Fruit fly (Drosophila melanogaster): Measurements from ENCODE around the gene CG7920.

The CG7920 gene

DNA sequence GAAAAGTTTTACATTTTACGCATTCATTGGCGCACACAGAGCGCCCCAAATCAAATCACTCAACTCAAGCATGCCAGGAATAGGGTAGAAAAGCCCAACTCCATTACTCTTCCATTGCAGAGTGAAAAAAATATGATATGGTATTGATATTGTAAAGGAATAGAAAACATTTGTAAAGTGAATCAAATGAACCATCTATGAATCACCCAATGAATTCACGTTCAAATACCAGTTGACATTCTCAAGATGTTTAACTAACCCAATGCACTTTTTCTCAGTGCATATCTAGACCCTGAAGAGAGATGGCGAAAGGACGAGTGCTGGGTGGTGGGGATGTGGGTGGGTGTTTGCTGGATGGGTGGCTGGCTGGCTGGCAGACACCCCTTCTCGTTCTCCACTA lies 36.5 kb downstream of the CG7920 start (continued):
- peak; percentile 51 for TF ChIP-seq Rfx (GFP tag; IDR thresholded peaks at IDR 0.05)
- TF ChIP-seq gt (GFP tag; IDR thresholded peaks at IDR 0.05): no peak
- no peak for TF ChIP-seq onecut (GFP tag; IDR thresholded peaks at IDR 0.05)
- no peak for TF ChIP-seq CG17829 (tag; optimal IDR thresholded peaks at IDR 0.05)
- peak; percentile 45; the same call in 1 of the 3 replicates for TF ChIP-seq gce (GFP tag; IDR thresholded peaks at IDR 0.05)
- no peak for TF ChIP-seq CG13123 (GFP tag; optimal IDR thresholded peaks at IDR 0.05)
- peak; percentile 50; the same call in 1 of the 2 replicates for TF ChIP-seq HLH3B (GFP tag; IDR thresholded peaks at IDR 0.05)
- peak; percentile 17 for TF ChIP-seq CG12391 (tag; optimal IDR thresholded peaks at IDR 0.05)
- no peak for TF ChIP-seq GATAe (GFP tag; conservative IDR thresholded peaks at IDR 0.05)
- peak; percentile 26 for TF ChIP-seq CG13424 (tag; optimal IDR thresholded peaks at IDR 0.05)
- TF ChIP-seq Xbp1 (GFP tag; optimal IDR thresholded peaks at IDR 0.05): peak; percentile 6
- peak; percentile 29 for TF ChIP-seq mam (GFP tag; optimal IDR thresholded peaks at IDR 0.05)
- TF ChIP-seq Ets97D (GFP tag; optimal IDR thresholded peaks at IDR 0.05): no peak
- no peak for TF ChIP-seq Dref (GFP tag; IDR thresholded peaks at IDR 0.05)
- no peak for TF ChIP-seq CG4617 (GFP tag; optimal IDR thresholded peaks at IDR 0.05; ENCODE audit: borderline replicate concordance)
- peak; percentile 47 for TF ChIP-seq Sox102F (GFP tag; optimal IDR thresholded peaks at IDR 0.05)
- TF ChIP-seq nerfin-1 (tag; optimal IDR thresholded peaks at IDR 0.05): no peak
- peak; percentile 32 for TF ChIP-seq scrt (GFP tag; optimal IDR thresholded peaks at IDR 0.05)
- no peak for TF ChIP-seq Spps (tag; optimal IDR thresholded peaks at IDR 0.05)
- peak; percentile 1 for TF ChIP-seq Deaf1 (tag; optimal IDR thresholded peaks at IDR 0.05)
- TF ChIP-seq CG5245 (GFP tag; optimal IDR thresholded peaks at IDR 0.05): no peak
- TF ChIP-seq CG12769 (tag; optimal IDR thresholded peaks at IDR 0.05): peak; percentile 68
- TF ChIP-seq CG12071 (GFP tag; optimal IDR thresholded peaks at IDR 0.05): peak; percentile 52
- peak; percentile 20 for TF ChIP-seq cwo (GFP tag; optimal IDR thresholded peaks at IDR 0.05)
- TF ChIP-seq da (GFP tag; optimal IDR thresholded peaks at IDR 0.05): no peak
- peak in 1 of 2 experiments; percentile 22 for TF ChIP-seq dpn (GFP tag; optimal IDR thresholded peaks at IDR 0.05)
- TF ChIP-seq CG8944 (GFP tag; optimal IDR thresholded peaks at IDR 0.05): no peak
- TF ChIP-seq CG11504 (tag; optimal IDR thresholded peaks at IDR 0.05): peak; percentile 53
- TF ChIP-seq phol (tag; optimal IDR thresholded peaks at IDR 0.05): peak; percentile 12
- TF ChIP-seq Oli (tag; optimal IDR thresholded peaks at IDR 0.05): peak; percentile 9
- TF ChIP-seq CG7928 (GFP tag; optimal IDR thresholded peaks at IDR 0.05): no peak
- TF ChIP-seq Drgx (GFP tag; IDR thresholded peaks at IDR 0.05): no peak
- TF ChIP-seq ara (GFP tag; IDR thresholded peaks at IDR 0.05): peak; percentile 22; the same call in 1 of the 2 replicates
- TF ChIP-seq ken (GFP tag; IDR thresholded peaks at IDR 0.05): no peak
- TF ChIP-seq prd (optimal IDR thresholded peaks at IDR 0.05): no peak
- TF ChIP-seq prd (GFP tag; IDR thresholded peaks at IDR 0.05): peak; percentile 22; the same call in 1 of the 3 replicates
- peak; percentile 19; the same call in 1 of the 2 replicates for TF ChIP-seq H2.0 (GFP tag; IDR thresholded peaks at IDR 0.05)
- peak; percentile 37 for TF ChIP-seq CG17385 (GFP tag; optimal IDR thresholded peaks at IDR 0.05)
- peak; percentile 34 for TF ChIP-seq CG15514 (GFP tag; optimal IDR thresholded peaks at IDR 0.05)
- peak; percentile 41 for TF ChIP-seq HHEX (GFP tag; optimal IDR thresholded peaks at IDR 0.05)
- peak; percentile 27; the same call in 1 of the 2 replicates for TF ChIP-seq CG10366 (GFP tag; IDR thresholded peaks at IDR 0.05)
- TF ChIP-seq dysf (GFP tag; IDR thresholded peaks at IDR 0.05): peak; percentile 51; the same call in 1 of the 3 replicates
- TF ChIP-seq Mes4 (GFP tag; optimal IDR thresholded peaks at IDR 0.05): no peak
- TF ChIP-seq CG13287 (GFP tag; IDR thresholded peaks at IDR 0.05; ENCODE audit: partially characterized antibody): no peak
- no peak for TF ChIP-seq CG8290 (GFP tag; optimal IDR thresholded peaks at IDR 0.05)
- peak in 1 of 2 experiments; percentile 62 for TF ChIP-seq CG8290 (tag; optimal IDR thresholded peaks at IDR 0.05)
- TF ChIP-seq Atf-2 (GFP tag; optimal IDR thresholded peaks at IDR 0.05): no peak
- TF ChIP-seq bsh (GFP tag; optimal IDR thresholded peaks at IDR 0.05): no peak
- peak; percentile 69 for TF ChIP-seq Fer1 (GFP tag; optimal IDR thresholded peaks at IDR 0.05)
- TF ChIP-seq NfI (GFP tag; optimal IDR thresholded peaks at IDR 0.05): peak; percentile 18
- peak; percentile 18 for TF ChIP-seq CG9817 (tag; optimal IDR thresholded peaks at IDR 0.05)
